Fruit fly (Drosophila melanogaster): ENCODE measurements around the gene CG18281.
A peak's percentile ranks its signal among the peaks of the same experiment; 100 is the strongest.

Gene CG18281

dm6 chr3L:20466599-20466998 is 33.0 kb upstream of the CG18281 start, which contains the start of gene Tdh:
Tdh (plus strand) TSS chr3L:20466944.
- TF ChIP-seq CG5204 (GFP tag; optimal IDR thresholded peaks at IDR 0.05) (no peak), CG7045 (GFP tag; optimal IDR thresholded peaks at IDR 0.05) (no peak), CG14711 (tag; optimal IDR thresholded peaks at IDR 0.05) (no peak), CG1620 (GFP tag; optimal IDR thresholded peaks at IDR 0.05) (no peak), ovo (GFP tag; optimal IDR thresholded peaks at IDR 0.05) (no peak), tj (GFP tag; optimal IDR thresholded peaks at IDR 0.05) (no peak), Crg-1 (GFP tag; optimal IDR thresholded peaks at IDR 0.05) (no peak), Hr96 (GFP tag; optimal IDR thresholded peaks at IDR 0.05) (no peak), pad (GFP tag; optimal IDR thresholded peaks at IDR 0.05) (no peak), cnc (optimal IDR thresholded peaks at IDR 0.05) (no peak), toe (GFP tag; optimal IDR thresholded peaks at IDR 0.05) (no peak), bab1 (GFP tag; optimal IDR thresholded peaks at IDR 0.05) (no peak), CG7101 (tag; optimal IDR thresholded peaks at IDR 0.05) (no peak), CG33017 (tag; optimal IDR thresholded peaks at IDR 0.05) (no peak), Mnt (GFP tag; optimal IDR thresholded peaks at IDR 0.05) (no peak), cic (GFP tag; optimal IDR thresholded peaks at IDR 0.05) (no peak), kay (GFP tag; ENCODE audit: borderline replicate concordance) (no peak), Clk (GFP tag; optimal IDR thresholded peaks at IDR 0.05) (no peak), CG11617 (GFP tag; optimal IDR thresholded peaks at IDR 0.05) (no peak), CG12768 (GFP tag; optimal IDR thresholded peaks at IDR 0.05) (no peak)

- TF ChIP-seq CG7101 (tag; optimal IDR thresholded peaks at IDR 0.05) (no peak), cic (GFP tag; optimal IDR thresholded peaks at IDR 0.05) (no peak), Mnt (GFP tag; optimal IDR thresholded peaks at IDR 0.05) (no peak), CG12768 (GFP tag; optimal IDR thresholded peaks at IDR 0.05) (no peak), cnc (optimal IDR thresholded peaks at IDR 0.05) (no peak), bab1 (GFP tag; optimal IDR thresholded peaks at IDR 0.05) (no peak)
Measured at dm6 chr3L:20467433-20467832, 32.2 kb upstream of the CG18281 start.

dm6 chr3L:20470991-20471498 is 28.6 kb upstream of the CG18281 start:
- TF ChIP-seq pad (GFP tag; optimal IDR thresholded peaks at IDR 0.05) (no peak), CG7101 (tag; optimal IDR thresholded peaks at IDR 0.05) (no peak), toe (GFP tag; optimal IDR thresholded peaks at IDR 0.05) (no peak), cnc (optimal IDR thresholded peaks at IDR 0.05) (no peak), CG33017 (tag; optimal IDR thresholded peaks at IDR 0.05) (no peak), CG5204 (GFP tag; optimal IDR thresholded peaks at IDR 0.05) (no peak), Mnt (GFP tag; optimal IDR thresholded peaks at IDR 0.05) (peak; percentile 30), CG7045 (GFP tag; optimal IDR thresholded peaks at IDR 0.05) (peak; percentile 55), ovo (GFP tag; optimal IDR thresholded peaks at IDR 0.05) (no peak), CG11617 (GFP tag; optimal IDR thresholded peaks at IDR 0.05) (peak; percentile 6), Clk (GFP tag; optimal IDR thresholded peaks at IDR 0.05) (peak; percentile 44), kay (GFP tag; ENCODE audit: borderline replicate concordance) (peak; percentile 96), CG14711 (tag; optimal IDR thresholded peaks at IDR 0.05) (no peak), cic (GFP tag; optimal IDR thresholded peaks at IDR 0.05) (peak; percentile 86), CG12768 (GFP tag; optimal IDR thresholded peaks at IDR 0.05) (peak; percentile 26), Crg-1 (GFP tag; optimal IDR thresholded peaks at IDR 0.05) (no peak), tj (GFP tag; optimal IDR thresholded peaks at IDR 0.05) (peak; percentile 19)

dm6 chr3L:20471499-20472313 is 27.9 kb upstream of the CG18281 start:
- TF ChIP-seq CG11617 (GFP tag; optimal IDR thresholded peaks at IDR 0.05), result peak; percentile 41
- peak; percentile 12 for TF ChIP-seq CG1620 (GFP tag; optimal IDR thresholded peaks at IDR 0.05)
- TF ChIP-seq pad (GFP tag; optimal IDR thresholded peaks at IDR 0.05), result peak; percentile 50
- TF ChIP-seq CG12768 (GFP tag; optimal IDR thresholded peaks at IDR 0.05), result peak; percentile 32
- no peak for TF ChIP-seq cnc (optimal IDR thresholded peaks at IDR 0.05)
- TF ChIP-seq tj (GFP tag; optimal IDR thresholded peaks at IDR 0.05), result no peak
- TF ChIP-seq cic (GFP tag; optimal IDR thresholded peaks at IDR 0.05), result peak; percentile 71
- peak; percentile 17 for TF ChIP-seq CG5204 (GFP tag; optimal IDR thresholded peaks at IDR 0.05)
- TF ChIP-seq Hr96 (GFP tag; optimal IDR thresholded peaks at IDR 0.05), result peak; percentile 19
- TF ChIP-seq bab1 (GFP tag; optimal IDR thresholded peaks at IDR 0.05), result no peak
- peak; percentile 46 for TF ChIP-seq toe (GFP tag; optimal IDR thresholded peaks at IDR 0.05)
- TF ChIP-seq CG7101 (tag; optimal IDR thresholded peaks at IDR 0.05), result peak; percentile 76
- peak; percentile 62 for TF ChIP-seq CG14711 (tag; optimal IDR thresholded peaks at IDR 0.05)
- no peak for TF ChIP-seq CG7045 (GFP tag; optimal IDR thresholded peaks at IDR 0.05)
- TF ChIP-seq CG33017 (tag; optimal IDR thresholded peaks at IDR 0.05), result peak; percentile 84
- peak; percentile 63 for TF ChIP-seq Mnt (GFP tag; optimal IDR thresholded peaks at IDR 0.05)
- peak; percentile 50 for TF ChIP-seq kay (GFP tag; ENCODE audit: borderline replicate concordance)
- peak; percentile 87 for TF ChIP-seq Crg-1 (GFP tag; optimal IDR thresholded peaks at IDR 0.05)
- peak; percentile 53 for TF ChIP-seq ovo (GFP tag; optimal IDR thresholded peaks at IDR 0.05)
- no peak for TF ChIP-seq Clk (GFP tag; optimal IDR thresholded peaks at IDR 0.05)

dm6 chr3L:20472607-20473006 is 27.0 kb upstream of the CG18281 start:
- no peak for TF ChIP-seq CG12768 (GFP tag; optimal IDR thresholded peaks at IDR 0.05)
- no peak for TF ChIP-seq CG7101 (tag; optimal IDR thresholded peaks at IDR 0.05)
- TF ChIP-seq CG11617 (GFP tag; optimal IDR thresholded peaks at IDR 0.05), result no peak
- TF ChIP-seq toe (GFP tag; optimal IDR thresholded peaks at IDR 0.05), result no peak
- no peak for TF ChIP-seq Crg-1 (GFP tag; optimal IDR thresholded peaks at IDR 0.05)
- no peak for TF ChIP-seq CG14711 (tag; optimal IDR thresholded peaks at IDR 0.05)
- no peak for TF ChIP-seq Hr96 (GFP tag; optimal IDR thresholded peaks at IDR 0.05)
- no peak for TF ChIP-seq CG1620 (GFP tag; optimal IDR thresholded peaks at IDR 0.05)
- TF ChIP-seq CG7045 (GFP tag; optimal IDR thresholded peaks at IDR 0.05), result no peak
- no peak for TF ChIP-seq kay (GFP tag; ENCODE audit: borderline replicate concordance)
- TF ChIP-seq pad (GFP tag; optimal IDR thresholded peaks at IDR 0.05), result no peak
